Worm (Caenorhabditis elegans) whole organism, mixed stage, embryonic: ENCODE measurements around the gene C18H7.6.

Experiments
- ces-1 ChIP-seq: fragments of 150-350 bp; optimal IDR thresholded peaks from 2 replicates; lab custom pipeline; 2014; ENCODE audit warnings: missing biosample characterization, missing genetic modification reagents, missing genetic modification characterization
- elt-3 ChIP-seq: fragments of 150-350 bp; optimal IDR thresholded peaks from 2 replicates; lab custom pipeline; 2014; ENCODE audit warnings: missing biosample characterization, missing genetic modification characterization
- lsy-2 ChIP-seq: fragments of 150-350 bp; optimal IDR thresholded peaks from 2 replicates; lab custom pipeline; 2014; ENCODE audit warnings: missing biosample characterization, missing genetic modification characterization
- mep-1 ChIP-seq: fragments of 150-350 bp; optimal IDR thresholded peaks from 2 replicates; lab custom pipeline; 2017; ENCODE audit warnings: missing biosample characterization, missing genetic modification reagents, missing genetic modification characterization, inconsistent platforms
- nhr-237 ChIP-seq: fragments of 150-350 bp; optimal IDR thresholded peaks from 2 replicates; lab custom pipeline; 2014; ENCODE audit warnings: missing biosample characterization, missing genetic modification characterization
- pha-4 ChIP-seq: fragments of 150-350 bp; optimal IDR thresholded peaks from 2 replicates; lab custom pipeline; 2018; ENCODE audit warnings: missing biosample characterization, missing genetic modification reagents, missing genetic modification characterization
- snpc-4 ChIP-seq: fragments of 150-350 bp; optimal IDR thresholded peaks from 2 replicates; lab custom pipeline; 2014; ENCODE audit warnings: missing biosample characterization, missing genetic modification characterization
- sptf-1 ChIP-seq: sonication (generic microtip); optimal IDR thresholded peaks from 2 replicates; lab custom pipeline; 2017; ENCODE audit warnings: mild to moderate bottlenecking, missing genetic modification characterization, moderate library complexity, missing compliant biosample characterization

- no peak for TF ChIP-seq lsy-2
- no peak for TF ChIP-seq nhr-237 (tag; lab: Kevin White, UChicago)
- no peak for TF ChIP-seq ces-1 (GFP tag; lab: Kevin White, UChicago)
- TF ChIP-seq snpc-4 (tag; lab: Kevin White, UChicago), result no peak
- no peak for TF ChIP-seq pha-4 (tag; lab: Kevin White, UChicago)
- TF ChIP-seq mep-1 (tag; lab: Kevin White, UChicago), result no peak
- TF ChIP-seq sptf-1, result no peak
- TF ChIP-seq elt-3 (tag; lab: Kevin White, UChicago), result no peak
Observed at ce11 chrIV:625947-626548, 33.8 kb upstream of the C18H7.6 start.
